Worm (Caenorhabditis elegans): ENCODE measurements around the gene snt-7.

DNA sequence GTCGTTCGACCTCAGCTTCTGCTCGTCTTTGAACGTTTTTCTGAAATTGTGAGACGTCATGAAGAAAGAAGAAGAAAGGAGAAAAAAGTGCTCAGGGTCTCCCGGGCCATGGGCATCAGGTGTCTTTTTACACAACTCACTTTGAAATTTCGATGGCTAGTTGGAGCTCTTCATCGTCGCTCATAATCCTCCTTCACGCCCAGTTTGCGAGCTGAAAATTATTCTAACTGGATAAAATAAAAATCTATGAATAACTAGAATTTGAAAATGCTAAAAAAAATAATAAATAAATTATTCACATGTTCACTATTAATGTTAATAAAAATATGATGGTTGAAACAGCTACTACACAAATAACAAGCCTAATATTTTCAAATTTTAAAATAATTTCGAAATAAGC lies 47.2 kb upstream of the snt-7 start, which contains the start of gene piki-1:
- no peak for TF ChIP-seq ama-1 (optimal IDR thresholded peaks at IDR 0.05)
- no peak for TF ChIP-seq aly-1 (tag; optimal IDR thresholded peaks at IDR 0.05)
- no peak for TF ChIP-seq F13C5.2 (tag; optimal IDR thresholded peaks at IDR 0.05)
- no peak for TF ChIP-seq B0310.2 (tag; optimal IDR thresholded peaks at IDR 0.05)
- no peak for TF ChIP-seq flt-1 (GFP tag; IDR thresholded peaks at IDR 0.05)
- no peak for TF ChIP-seq scrt-1 (GFP tag; IDR thresholded peaks at IDR 0.05)
- no peak for TF ChIP-seq tbx-37 (GFP tag; conservative IDR thresholded peaks at IDR 0.05)
- no peak for TF ChIP-seq tra-4 (tag; optimal IDR thresholded peaks at IDR 0.05)
- no peak for TF ChIP-seq pes-1 (GFP tag; IDR thresholded peaks at IDR 0.05)
- TF ChIP-seq ceh-36 (tag; optimal IDR thresholded peaks at IDR 0.05) = no peak
- TF ChIP-seq ets-7 (tag; optimal IDR thresholded peaks at IDR 0.05) = no peak

All from whole organism, early embryonic.